Fruit fly (Drosophila melanogaster): ENCODE results near the gene Mcm6.

Mcm6 gene

dm6 chrX:6673637-6674487 lies at the start of gene Mcm6, which contains the start of gene CG3198:
TSS of gene Mcm6 (plus strand) at chrX:6674387.
TSS of gene CG3198 (minus strand) at chrX:6673973.
- peak; percentile 33 for TF ChIP-seq CG11617 (GFP tag; optimal IDR thresholded peaks at IDR 0.05)
- TF ChIP-seq CG14711 (tag; optimal IDR thresholded peaks at IDR 0.05): no peak

dm6 chrX:6624977-6625591 lies 49.1 kb upstream of the Mcm6 start:
- TF ChIP-seq bab1 (GFP tag; optimal IDR thresholded peaks at IDR 0.05): no peak
- no peak for TF ChIP-seq CG14711 (tag; optimal IDR thresholded peaks at IDR 0.05)
- no peak for TF ChIP-seq Clk (GFP tag; optimal IDR thresholded peaks at IDR 0.05)
- no peak for TF ChIP-seq CG11617 (GFP tag; optimal IDR thresholded peaks at IDR 0.05)
- TF ChIP-seq Crg-1 (GFP tag; optimal IDR thresholded peaks at IDR 0.05): no peak
- TF ChIP-seq kay (GFP tag; ENCODE audit: borderline replicate concordance): no peak
- no peak for TF ChIP-seq CG7101 (tag; optimal IDR thresholded peaks at IDR 0.05)
- TF ChIP-seq cic (GFP tag; optimal IDR thresholded peaks at IDR 0.05): no peak
- no peak for TF ChIP-seq ovo (GFP tag; optimal IDR thresholded peaks at IDR 0.05)
- TF ChIP-seq CG5204 (GFP tag; optimal IDR thresholded peaks at IDR 0.05): no peak
- TF ChIP-seq CG7045 (GFP tag; optimal IDR thresholded peaks at IDR 0.05): no peak
- TF ChIP-seq CG33017 (tag; optimal IDR thresholded peaks at IDR 0.05): no peak
- TF ChIP-seq CG1620 (GFP tag; optimal IDR thresholded peaks at IDR 0.05): no peak
- TF ChIP-seq toe (GFP tag; optimal IDR thresholded peaks at IDR 0.05): no peak
- no peak for TF ChIP-seq CG12768 (GFP tag; optimal IDR thresholded peaks at IDR 0.05)
- TF ChIP-seq tj (GFP tag; optimal IDR thresholded peaks at IDR 0.05): no peak
- no peak for TF ChIP-seq cnc (optimal IDR thresholded peaks at IDR 0.05)
- TF ChIP-seq Hr96 (GFP tag; optimal IDR thresholded peaks at IDR 0.05): no peak
- no peak for TF ChIP-seq pad (GFP tag; optimal IDR thresholded peaks at IDR 0.05)
- TF ChIP-seq Mnt (GFP tag; optimal IDR thresholded peaks at IDR 0.05): no peak

- TF ChIP-seq CG14711 (tag; optimal IDR thresholded peaks at IDR 0.05): no peak
- TF ChIP-seq cic (GFP tag; optimal IDR thresholded peaks at IDR 0.05): no peak
- TF ChIP-seq pad (GFP tag; optimal IDR thresholded peaks at IDR 0.05): no peak
- TF ChIP-seq CG5204 (GFP tag; optimal IDR thresholded peaks at IDR 0.05): no peak
- TF ChIP-seq cnc (optimal IDR thresholded peaks at IDR 0.05): no peak
- TF ChIP-seq Hr96 (GFP tag; optimal IDR thresholded peaks at IDR 0.05): no peak
- no peak for TF ChIP-seq Crg-1 (GFP tag; optimal IDR thresholded peaks at IDR 0.05)
- TF ChIP-seq CG12768 (GFP tag; optimal IDR thresholded peaks at IDR 0.05): no peak
- TF ChIP-seq Mnt (GFP tag; optimal IDR thresholded peaks at IDR 0.05): no peak
Measured at dm6 chrX:6631885-6632284, 42.3 kb upstream of the Mcm6 start.

- TF ChIP-seq CG7101 (tag; optimal IDR thresholded peaks at IDR 0.05): no peak
- TF ChIP-seq toe (GFP tag; optimal IDR thresholded peaks at IDR 0.05): no peak
- TF ChIP-seq CG11617 (GFP tag; optimal IDR thresholded peaks at IDR 0.05): no peak
- no peak for TF ChIP-seq Mnt (GFP tag; optimal IDR thresholded peaks at IDR 0.05)
- TF ChIP-seq Crg-1 (GFP tag; optimal IDR thresholded peaks at IDR 0.05): no peak
- TF ChIP-seq Hr96 (GFP tag; optimal IDR thresholded peaks at IDR 0.05): no peak
- TF ChIP-seq CG7045 (GFP tag; optimal IDR thresholded peaks at IDR 0.05): no peak
- TF ChIP-seq Clk (GFP tag; optimal IDR thresholded peaks at IDR 0.05): no peak
Measured at dm6 chrX:6633659-6634058, 40.5 kb upstream of the Mcm6 start, which contains the start of gene CG14443. TSS of gene CG14443 (plus strand) at chrX:6633959.

- no peak for TF ChIP-seq Crg-1 (GFP tag; optimal IDR thresholded peaks at IDR 0.05)
- no peak for TF ChIP-seq Clk (GFP tag; optimal IDR thresholded peaks at IDR 0.05)
- TF ChIP-seq CG7045 (GFP tag; optimal IDR thresholded peaks at IDR 0.05): no peak
- no peak for TF ChIP-seq CG33017 (tag; optimal IDR thresholded peaks at IDR 0.05)
- no peak for TF ChIP-seq bab1 (GFP tag; optimal IDR thresholded peaks at IDR 0.05)
- TF ChIP-seq CG11617 (GFP tag; optimal IDR thresholded peaks at IDR 0.05): no peak
- TF ChIP-seq CG1620 (GFP tag; optimal IDR thresholded peaks at IDR 0.05): no peak
- no peak for TF ChIP-seq Mnt (GFP tag; optimal IDR thresholded peaks at IDR 0.05)
- TF ChIP-seq CG14711 (tag; optimal IDR thresholded peaks at IDR 0.05): no peak
- no peak for TF ChIP-seq cic (GFP tag; optimal IDR thresholded peaks at IDR 0.05)
Measured at dm6 chrX:6638123-6638522, 36.1 kb upstream of the Mcm6 start.

dm6 chrX:6641602-6642001 lies 32.6 kb upstream of the Mcm6 start:
- TF ChIP-seq CG1620 (GFP tag; optimal IDR thresholded peaks at IDR 0.05) (peak; percentile 22), Hr96 (GFP tag; optimal IDR thresholded peaks at IDR 0.05) (peak; percentile 47), CG7101 (tag; optimal IDR thresholded peaks at IDR 0.05) (peak; percentile 72), CG5204 (GFP tag; optimal IDR thresholded peaks at IDR 0.05) (peak; percentile 4), kay (GFP tag; ENCODE audit: borderline replicate concordance) (no peak), CG14711 (tag; optimal IDR thresholded peaks at IDR 0.05) (peak; percentile 57), bab1 (GFP tag; optimal IDR thresholded peaks at IDR 0.05) (peak; percentile 88), pad (GFP tag; optimal IDR thresholded peaks at IDR 0.05) (no peak), CG7045 (GFP tag; optimal IDR thresholded peaks at IDR 0.05) (no peak), cnc (optimal IDR thresholded peaks at IDR 0.05) (no peak), CG11617 (GFP tag; optimal IDR thresholded peaks at IDR 0.05) (peak; percentile 1)

Data from whole organism, adult.